Worm (Caenorhabditis elegans) whole organism, L3 larva: ENCODE results near the gene del-7.

Experiments
- R02D3.7 ChIP-seq: fragments of 150-350 bp; optimal IDR thresholded peaks from 2 replicates; lab custom pipeline; 2014; ENCODE audit warnings: missing biosample characterization, missing genetic modification characterization
- ZK546.5 ChIP-seq: sonication (generic microtip); optimal IDR thresholded peaks from 2 replicates; lab custom pipeline; 2017; ENCODE audit warnings: missing biosample characterization, missing genetic modification characterization
- ceh-28 ChIP-seq: fragments of 150-350 bp; optimal IDR thresholded peaks from 2 replicates; lab custom pipeline; 2014; ENCODE audit warnings: missing biosample characterization, missing genetic modification reagents, missing genetic modification characterization
- ceh-82 ChIP-seq: fragments of 150-350 bp; optimal IDR thresholded peaks from 2 replicates; lab custom pipeline; 2014; ENCODE audit warnings: missing biosample characterization, missing genetic modification characterization
- ceh-9 ChIP-seq: sonication (generic microtip); optimal IDR thresholded peaks from 2 replicates; lab custom pipeline; 2018; ENCODE audit warnings: missing biosample characterization, missing genetic modification characterization
- daf-12 ChIP-seq: fragments of 150-350 bp; optimal IDR thresholded peaks from 2 replicates; lab custom pipeline; 2014; ENCODE audit warnings: missing biosample characterization, missing genetic modification reagents, missing genetic modification characterization
- egl-5 ChIP-seq: fragments of 150-350 bp; optimal IDR thresholded peaks from 2 replicates; lab custom pipeline; 2017; ENCODE audit warnings: missing biosample characterization, missing genetic modification reagents, missing genetic modification characterization, inconsistent platforms
- elt-2 ChIP-seq: sonication (generic microtip); optimal IDR thresholded peaks from 2 replicates; lab custom pipeline; 2016; ENCODE audit warnings: missing genetic modification reagents, mild to moderate bottlenecking, missing genetic modification characterization, missing compliant biosample characterization
- elt-3 ChIP-seq, 3 experiments: fragments of 150-350 bp in 1 of 3; sonication (generic microtip) in 2 of 3; optimal IDR thresholded peaks; 2 replicates in 2 of 3; 4 replicates in 1 of 3; lab custom pipeline; 2014 to 2017; ENCODE audit warnings: missing biosample characterization in 3 of 3, missing genetic modification characterization in 3 of 3
- eor-1 ChIP-seq, 2 experiments: fragments of 150-350 bp; optimal IDR thresholded peaks; 2 replicates each; lab custom pipeline; 2014 to 2018; ENCODE audit warnings: missing biosample characterization in 2 of 2, missing genetic modification characterization in 2 of 2
- fkh-10 ChIP-seq: sonication (generic microtip); optimal IDR thresholded peaks from 2 replicates; lab custom pipeline; 2017; ENCODE audit warnings: missing biosample characterization, missing genetic modification reagents, missing genetic modification characterization
- fos-1 ChIP-seq: fragments of 150-350 bp; optimal IDR thresholded peaks from 2 replicates; lab custom pipeline; 2014; ENCODE audit warnings: missing biosample characterization, missing genetic modification characterization
- hmg-11 ChIP-seq: sonication (generic microtip); optimal IDR thresholded peaks from 2 replicates; lab custom pipeline; 2016; ENCODE audit warnings: missing genetic modification characterization, missing compliant biosample characterization
- jun-1 ChIP-seq: fragments of 150-350 bp; optimal IDR thresholded peaks from 2 replicates; lab custom pipeline; 2014; ENCODE audit warnings: missing biosample characterization, missing genetic modification reagents, missing genetic modification characterization
- lin-15B ChIP-seq: fragments of 150-350 bp; optimal IDR thresholded peaks from 2 replicates; lab custom pipeline; 2014; ENCODE audit warnings: missing biosample characterization, missing genetic modification characterization
- lin-39 ChIP-seq: fragments of 150-350 bp; optimal IDR thresholded peaks from 2 replicates; lab custom pipeline; 2018; ENCODE audit warnings: missing biosample characterization, missing genetic modification reagents, missing genetic modification characterization
- lsy-12 ChIP-seq: sonication (generic microtip); optimal IDR thresholded peaks from 2 replicates; lab custom pipeline; 2016; ENCODE audit warnings: mild to moderate bottlenecking, missing genetic modification characterization, missing compliant biosample characterization
- mdl-1 ChIP-seq: fragments of 150-350 bp; optimal IDR thresholded peaks from 2 replicates; lab custom pipeline; 2014; ENCODE audit warnings: missing biosample characterization, missing genetic modification characterization
- nfya-1 ChIP-seq: sonication (generic microtip); optimal IDR thresholded peaks from 2 replicates; lab custom pipeline; 2017; ENCODE audit warnings: missing genetic modification characterization, mild to moderate bottlenecking, missing compliant biosample characterization, antibody characterized with exemption, moderate library complexity; ENCODE audit not compliant: insufficient read depth
- nhr-11 ChIP-seq: fragments of 150-350 bp; optimal IDR thresholded peaks from 2 replicates; lab custom pipeline; 2014; ENCODE audit warnings: missing biosample characterization, missing genetic modification characterization
- nhr-23 ChIP-seq: fragments of 150-350 bp; optimal IDR thresholded peaks from 2 replicates; lab custom pipeline; 2014; ENCODE audit warnings: missing biosample characterization, missing genetic modification reagents, missing genetic modification characterization
- nhr-25 ChIP-seq: sonication (generic microtip); optimal IDR thresholded peaks from 2 replicates; lab custom pipeline; 2017; ENCODE audit warnings: missing biosample characterization, missing genetic modification characterization
- nhr-43 ChIP-seq: sonication (generic microtip); optimal IDR thresholded peaks from 2 replicates; lab custom pipeline; 2016; ENCODE audit warnings: mild to moderate bottlenecking, missing genetic modification characterization, missing compliant biosample characterization; ENCODE audit not compliant: poor library complexity, severe bottlenecking
- nhr-67 ChIP-seq: fragments of 150-350 bp; optimal IDR thresholded peaks from 2 replicates; lab custom pipeline; 2014; ENCODE audit warnings: missing biosample characterization, missing genetic modification characterization
- pha-4 ChIP-seq: fragments of 150-350 bp; optimal IDR thresholded peaks from 2 replicates; lab custom pipeline; 2014; ENCODE audit warnings: missing biosample characterization, missing genetic modification reagents, missing genetic modification characterization
- pqm-1 ChIP-seq: fragments of 150-350 bp; optimal IDR thresholded peaks from 2 replicates; lab custom pipeline; 2017; ENCODE audit warnings: missing biosample characterization, missing genetic modification characterization, inconsistent platforms
- skn-1 ChIP-seq: fragments of 150-350 bp; optimal IDR thresholded peaks from 2 replicates; lab custom pipeline; 2014; ENCODE audit warnings: missing biosample characterization, missing genetic modification characterization
- snpc-4 ChIP-seq: fragments of 150-350 bp; optimal IDR thresholded peaks from 2 replicates; lab custom pipeline; 2014; ENCODE audit warnings: missing biosample characterization, missing genetic modification characterization
- tbx-2 ChIP-seq: sonication (generic microtip); optimal IDR thresholded peaks from 2 replicates; lab custom pipeline; 2016; ENCODE audit warnings: mild to moderate bottlenecking, missing genetic modification characterization, missing compliant biosample characterization
- unc-62 ChIP-seq: fragments of 150-350 bp; sonication (generic microtip); optimal IDR thresholded peaks from 4 replicates; lab custom pipeline; 2014; ENCODE audit warnings: missing biosample characterization, missing genetic modification reagents, missing genetic modification characterization
- zag-1 ChIP-seq: fragments of 150-350 bp; optimal IDR thresholded peaks from 2 replicates; lab custom pipeline; 2014; ENCODE audit warnings: missing biosample characterization, missing genetic modification characterization

The del-7 gene

ce11 chrIV:7775725-7776124 lies 15.5 kb downstream of the del-7 start, which contains the start of gene swd-2.1:
swd-2.1 (plus strand) TSS chrIV:7776025.
- TF ChIP-seq ceh-82 (tag; lab: Kevin White, UChicago) (no peak), mdl-1 (tag; lab: Kevin White, UChicago) (no peak), nhr-67 (tag; lab: Kevin White, UChicago) (no peak), eor-1 (tag; optimal IDR thresholded peaks at IDR 0.05; lab: Kevin White, UChicago) (no peak), unc-62 (no peak), ceh-9 (tag; lab: Kevin White, UChicago) (no peak), skn-1 (tag; lab: Kevin White, UChicago) (no peak), nhr-25 (tag; lab: Kevin White, UChicago) (no peak), elt-3 (tag; optimal IDR thresholded peaks at IDR 0.05; lab: Kevin White, UChicago) (no peak), ZK546.5 (tag; lab: Kevin White, UChicago) (no peak)
- TF ChIP-seq, all 47 proteins: peak for 0

- TF ChIP-seq lsy-12 (tag; lab: Kevin White, UChicago) = no peak
- TF ChIP-seq snpc-4 (tag; lab: Kevin White, UChicago) = no peak
- TF ChIP-seq, all 47 proteins: peak for 0
Observed at ce11 chrIV:7778865-7779264, 18.6 kb downstream of the del-7 start, which contains the start of gene rpap-3. rpap-3 (minus strand) TSS chrIV:7778965.

- TF ChIP-seq pha-4 (tag; lab: Kevin White, UChicago) = peak; percentile 18
- TF ChIP-seq mdl-1 (tag; lab: Kevin White, UChicago) = no peak
- TF ChIP-seq elt-2 (tag; lab: Kevin White, UChicago) = peak; percentile 40
- no peak for TF ChIP-seq nhr-25 (tag; lab: Kevin White, UChicago)
Observed at ce11 chrIV:7782292-7782691, 22.1 kb downstream of the del-7 start, which contains the start of gene sec-10. sec-10 (minus strand) TSS chrIV:7782499.

- TF ChIP-seq jun-1 (tag; lab: Kevin White, UChicago) = peak; percentile 6
- peak; percentile 68 for TF ChIP-seq elt-2 (tag; lab: Kevin White, UChicago)
- no peak for TF ChIP-seq fos-1 (tag; lab: Kevin White, UChicago)
- TF ChIP-seq, all 47 proteins: peak for 2
Observed at ce11 chrIV:7783801-7784411, 23.7 kb downstream of the del-7 start, which contains the start of gene tag-321. tag-321 (minus strand) TSS chrIV:7783851.

- TF ChIP-seq pqm-1 (peak; percentile 47), nhr-23 (tag; lab: Kevin White, UChicago) (peak; percentile 75), lin-15B (tag; lab: Kevin White, UChicago) (peak; percentile 84), daf-12 (tag; lab: Kevin White, UChicago) (no peak), hmg-11 (tag; lab: Kevin White, UChicago) (peak; percentile 47), pha-4 (tag; lab: Kevin White, UChicago) (peak; percentile 80), elt-2 (tag; lab: Kevin White, UChicago) (peak; percentile 22), lin-39 (tag; lab: Kevin White, UChicago) (no peak), nfya-1 (tag; lab: Kevin White, UChicago) (peak; percentile 67), nhr-43 (tag; lab: Kevin White, UChicago) (peak; percentile 35), zag-1 (no peak), R02D3.7 (tag; lab: Kevin White, UChicago) (peak; percentile 55), ceh-28 (peak; percentile 3), fkh-10 (no peak), tbx-2 (tag; lab: Kevin White, UChicago) (no peak), nhr-11 (no peak), egl-5 (tag; lab: Kevin White, UChicago) (peak; percentile 22), lsy-12 (tag; lab: Kevin White, UChicago) (peak; percentile 17), snpc-4 (tag; lab: Kevin White, UChicago) (peak; percentile 38), nhr-25 (tag; lab: Kevin White, UChicago) (peak; percentile 9), skn-1 (tag; lab: Kevin White, UChicago) (peak; percentile 40), jun-1 (tag; lab: Kevin White, UChicago) (peak; percentile 1)
Observed at ce11 chrIV:7785506-7786065, 25.4 kb downstream of the del-7 start, which contains the start of gene tag-322. tag-322 (minus strand) TSS chrIV:7785556.
